Worm (Caenorhabditis elegans): ENCODE data around the gene fbxa-142.

DNA sequence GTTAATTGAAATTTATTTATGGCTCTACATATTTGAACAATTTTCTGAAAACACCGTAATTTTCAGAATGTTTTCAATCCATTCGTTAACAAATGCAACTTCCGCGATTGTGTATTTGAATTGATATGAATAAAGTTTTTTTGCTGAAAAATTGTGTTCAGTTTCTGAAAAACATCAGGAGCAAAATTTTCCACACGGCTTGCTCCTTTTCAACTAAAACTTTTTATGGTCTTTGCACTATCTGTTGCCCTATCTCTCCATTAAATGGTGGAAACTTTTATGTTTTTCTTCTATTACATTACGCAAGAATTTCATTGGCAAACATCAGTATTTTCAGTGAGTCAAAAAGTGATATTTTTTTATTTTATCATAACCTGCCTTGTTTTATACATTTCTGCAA, 17.7 kb upstream of the fbxa-142 start, which contains the start of gene F10A3.4:
- TF ChIP-seq nhr-12 (tag; optimal IDR thresholded peaks at IDR 0.05) (no peak), nhr-28 (tag; optimal IDR thresholded peaks at IDR 0.05) (no peak), lsy-2 (tag; optimal IDR thresholded peaks at IDR 0.05) (no peak), blmp-1 (tag; optimal IDR thresholded peaks at IDR 0.05) (no peak), unc-62 (GFP tag; optimal IDR thresholded peaks at IDR 0.05) (no peak), nhr-237 (tag; optimal IDR thresholded peaks at IDR 0.05) (no peak), mab-5 (tag; optimal IDR thresholded peaks at IDR 0.05) (no peak), ztf-11 (tag; optimal IDR thresholded peaks at IDR 0.05) (no peak), unc-39 (tag; optimal IDR thresholded peaks at IDR 0.05) (no peak), hlh-1 (tag; optimal IDR thresholded peaks at IDR 0.05) (no peak), lin-32 (GFP tag; optimal IDR thresholded peaks at IDR 0.05) (no peak), pha-4 (tag; optimal IDR thresholded peaks at IDR 0.05) (no peak), mep-1 (tag; optimal IDR thresholded peaks at IDR 0.05) (no peak)

Measured in whole organism, mixed stage, embryonic.